Worm (Caenorhabditis elegans) whole organism, early embryonic: ENCODE data around the gene acaa-2.

Experiments used
- B0310.2 ChIP-seq: sonication (generic microtip); optimal IDR thresholded peaks from 2 replicates; lab custom pipeline; 2016; ENCODE audit warnings: mild to moderate bottlenecking, missing genetic modification characterization, missing compliant biosample characterization
- aly-1 ChIP-seq: sonication (generic microtip); optimal IDR thresholded peaks from 2 replicates; lab custom pipeline; 2016; ENCODE audit warnings: missing genetic modification characterization, missing compliant biosample characterization
- ama-1 ChIP-seq: fragments of 150-350 bp; optimal IDR thresholded peaks from 2 replicates; lab custom pipeline; 2014
- ceh-36 ChIP-seq: sonication (generic microtip); optimal IDR thresholded peaks from 2 replicates; lab custom pipeline; 2016; ENCODE audit warnings: missing genetic modification characterization, inconsistent platforms, missing compliant biosample characterization
- flt-1 ChIP-seq: fragments of 200-800 bp; sonication (Bioruptor generic); IDR thresholded peaks from 2 replicates; pipeline ENCODE4 v1.3.6; 2022; ENCODE audit warnings: missing genetic modification characterization, missing compliant biosample characterization
- hmg-4 ChIP-seq: fragments of 200-800 bp; sonication (Bioruptor generic); optimal IDR thresholded peaks from 2 replicates; lab custom pipeline; 2018; ENCODE audit warnings: mild to moderate bottlenecking, missing genetic modification characterization, missing compliant biosample characterization
- pes-1 ChIP-seq: fragments of 200-800 bp; sonication (Bioruptor generic); IDR thresholded peaks from 2 replicates; pipeline ENCODE4 v1.3.6; 2022; ENCODE audit warnings: missing genetic modification reagents, missing genetic modification characterization, missing compliant biosample characterization
- tbx-11 ChIP-seq: fragments of 200-800 bp; sonication (Bioruptor generic); IDR thresholded peaks from 2 replicates; pipeline ENCODE4 v1.3.6; 2022; ENCODE audit warnings: missing genetic modification characterization, missing compliant biosample characterization
- tbx-37 ChIP-seq: fragments of 200-800 bp; sonication (Bioruptor generic); conservative IDR thresholded peaks from 2 replicates; pipeline ENCODE4 v1.3.6; 2022; ENCODE audit warnings: missing genetic modification reagents, missing genetic modification characterization, missing compliant biosample characterization
- tra-4 ChIP-seq: sonication (generic microtip); optimal IDR thresholded peaks from 2 replicates; lab custom pipeline; 2017; ENCODE audit warnings: missing genetic modification characterization, missing compliant biosample characterization

ce11 chrIII:13341275-13341626 is 3.5 kb upstream of the acaa-2 start, which contains the start of gene nud-1:
- TF ChIP-seq aly-1: no peak
- TF ChIP-seq hmg-4: no peak
- no peak for TF ChIP-seq ama-1
- no peak for TF ChIP-seq tra-4 (tag; lab: Kevin White, UChicago)
- TF ChIP-seq pes-1 (GFP tag; lab: Robert Waterston, UW): no peak
- no peak for TF ChIP-seq tbx-37
- no peak for TF ChIP-seq tbx-11 (GFP tag; lab: Robert Waterston, UW)
- no peak for TF ChIP-seq flt-1 (GFP tag; lab: Robert Waterston, UW)
- TF ChIP-seq B0310.2 (tag; lab: Kevin White, UChicago): no peak
- TF ChIP-seq ceh-36 (tag; lab: Kevin White, UChicago): no peak
